Worm (Caenorhabditis elegans) whole organism, L3 larva: ENCODE results near the gene C14H10.3.

ENCODE experiments used
- R02D3.7 ChIP-seq: fragments of 150-350 bp; optimal IDR thresholded peaks from 2 replicates; lab custom pipeline; 2014; ENCODE audit warnings: missing biosample characterization, missing genetic modification characterization
- ZK546.5 ChIP-seq: sonication (generic microtip); optimal IDR thresholded peaks from 2 replicates; lab custom pipeline; 2017; ENCODE audit warnings: missing biosample characterization, missing genetic modification characterization
- ama-1 ChIP-seq: fragments of 150-350 bp; optimal IDR thresholded peaks from 2 replicates; lab custom pipeline; 2018
- ceh-16 ChIP-seq: sonication (generic microtip); optimal IDR thresholded peaks from 2 replicates; lab custom pipeline; 2017; ENCODE audit warnings: missing biosample characterization, missing genetic modification characterization
- ceh-28 ChIP-seq: fragments of 150-350 bp; optimal IDR thresholded peaks from 2 replicates; lab custom pipeline; 2014; ENCODE audit warnings: missing biosample characterization, missing genetic modification reagents, missing genetic modification characterization
- daf-12 ChIP-seq: fragments of 150-350 bp; optimal IDR thresholded peaks from 2 replicates; lab custom pipeline; 2014; ENCODE audit warnings: missing biosample characterization, missing genetic modification reagents, missing genetic modification characterization
- egl-27 ChIP-seq: sonication (generic microtip); optimal IDR thresholded peaks from 4 replicates; lab custom pipeline; 2017; ENCODE audit warnings: missing biosample characterization, missing genetic modification reagents, missing genetic modification characterization
- egl-5 ChIP-seq: fragments of 150-350 bp; optimal IDR thresholded peaks from 2 replicates; lab custom pipeline; 2017; ENCODE audit warnings: missing biosample characterization, missing genetic modification reagents, missing genetic modification characterization, inconsistent platforms
- elt-1 ChIP-seq: fragments of 150-350 bp; optimal IDR thresholded peaks from 2 replicates; lab custom pipeline; 2014; ENCODE audit warnings: missing biosample characterization, missing genetic modification characterization
- elt-2 ChIP-seq: sonication (generic microtip); optimal IDR thresholded peaks from 2 replicates; lab custom pipeline; 2016; ENCODE audit warnings: missing genetic modification reagents, mild to moderate bottlenecking, missing genetic modification characterization, missing compliant biosample characterization
- elt-3 ChIP-seq, 3 experiments: fragments of 150-350 bp in 1 of 3; sonication (generic microtip) in 2 of 3; optimal IDR thresholded peaks; 2 replicates in 2 of 3; 4 replicates in 1 of 3; lab custom pipeline; 2014 to 2017; ENCODE audit warnings: missing biosample characterization in 3 of 3, missing genetic modification characterization in 3 of 3
- eor-1 ChIP-seq, 2 experiments: fragments of 150-350 bp; optimal IDR thresholded peaks; 2 replicates each; lab custom pipeline; 2014 to 2018; ENCODE audit warnings: missing biosample characterization in 2 of 2, missing genetic modification characterization in 2 of 2
- fkh-10 ChIP-seq: sonication (generic microtip); optimal IDR thresholded peaks from 2 replicates; lab custom pipeline; 2017; ENCODE audit warnings: missing biosample characterization, missing genetic modification reagents, missing genetic modification characterization
- fkh-2 ChIP-seq: fragments of 150-350 bp; optimal IDR thresholded peaks from 2 replicates; lab custom pipeline; 2014; ENCODE audit warnings: missing biosample characterization, missing genetic modification reagents, missing genetic modification characterization
- fos-1 ChIP-seq: fragments of 150-350 bp; optimal IDR thresholded peaks from 2 replicates; lab custom pipeline; 2014; ENCODE audit warnings: missing biosample characterization, missing genetic modification characterization
- hmg-11 ChIP-seq: sonication (generic microtip); optimal IDR thresholded peaks from 2 replicates; lab custom pipeline; 2016; ENCODE audit warnings: missing genetic modification characterization, missing compliant biosample characterization
- lin-39 ChIP-seq: fragments of 150-350 bp; optimal IDR thresholded peaks from 2 replicates; lab custom pipeline; 2018; ENCODE audit warnings: missing biosample characterization, missing genetic modification reagents, missing genetic modification characterization
- mdl-1 ChIP-seq: fragments of 150-350 bp; optimal IDR thresholded peaks from 2 replicates; lab custom pipeline; 2014; ENCODE audit warnings: missing biosample characterization, missing genetic modification characterization
- mml-1 ChIP-seq: fragments of 150-350 bp; sonication (generic microtip); optimal IDR thresholded peaks from 3 replicates; lab custom pipeline; 2014; ENCODE audit warnings: missing biosample characterization, missing genetic modification characterization
- nfya-1 ChIP-seq: sonication (generic microtip); optimal IDR thresholded peaks from 2 replicates; lab custom pipeline; 2017; ENCODE audit warnings: missing genetic modification characterization, mild to moderate bottlenecking, missing compliant biosample characterization, antibody characterized with exemption, moderate library complexity; ENCODE audit not compliant: insufficient read depth
- nhr-11 ChIP-seq: fragments of 150-350 bp; optimal IDR thresholded peaks from 2 replicates; lab custom pipeline; 2014; ENCODE audit warnings: missing biosample characterization, missing genetic modification characterization
- nhr-12 ChIP-seq: fragments of 150-350 bp; optimal IDR thresholded peaks from 2 replicates; lab custom pipeline; 2014; ENCODE audit warnings: missing biosample characterization, missing genetic modification characterization
- nhr-23 ChIP-seq: fragments of 150-350 bp; optimal IDR thresholded peaks from 2 replicates; lab custom pipeline; 2014; ENCODE audit warnings: missing biosample characterization, missing genetic modification reagents, missing genetic modification characterization
- nhr-237 ChIP-seq: fragments of 150-350 bp; optimal IDR thresholded peaks from 2 replicates; lab custom pipeline; 2014; ENCODE audit warnings: missing biosample characterization, missing genetic modification characterization
- nhr-25 ChIP-seq: sonication (generic microtip); optimal IDR thresholded peaks from 2 replicates; lab custom pipeline; 2017; ENCODE audit warnings: missing biosample characterization, missing genetic modification characterization
- nhr-28 ChIP-seq: fragments of 150-350 bp; optimal IDR thresholded peaks from 2 replicates; lab custom pipeline; 2014; ENCODE audit warnings: missing biosample characterization, missing genetic modification characterization
- nhr-43 ChIP-seq: sonication (generic microtip); optimal IDR thresholded peaks from 2 replicates; lab custom pipeline; 2016; ENCODE audit warnings: mild to moderate bottlenecking, missing genetic modification characterization, missing compliant biosample characterization; ENCODE audit not compliant: poor library complexity, severe bottlenecking
- nhr-76 ChIP-seq: fragments of 150-350 bp; sonication (generic microtip); optimal IDR thresholded peaks from 5 replicates; lab custom pipeline; 2014; ENCODE audit warnings: missing biosample characterization, missing genetic modification characterization
- pha-4 ChIP-seq: fragments of 150-350 bp; optimal IDR thresholded peaks from 2 replicates; lab custom pipeline; 2014; ENCODE audit warnings: missing biosample characterization, missing genetic modification reagents, missing genetic modification characterization
- snpc-4 ChIP-seq: fragments of 150-350 bp; optimal IDR thresholded peaks from 2 replicates; lab custom pipeline; 2014; ENCODE audit warnings: missing biosample characterization, missing genetic modification characterization
- unc-39 ChIP-seq: sonication (generic microtip); optimal IDR thresholded peaks from 4 replicates; lab custom pipeline; 2017; ENCODE audit warnings: missing biosample characterization, missing genetic modification characterization
- unc-62 ChIP-seq: fragments of 150-350 bp; sonication (generic microtip); optimal IDR thresholded peaks from 4 replicates; lab custom pipeline; 2014; ENCODE audit warnings: missing biosample characterization, missing genetic modification reagents, missing genetic modification characterization
- ztf-11 ChIP-seq: fragments of 150-350 bp; optimal IDR thresholded peaks from 2 replicates; lab custom pipeline; 2014; ENCODE audit warnings: missing biosample characterization, missing genetic modification characterization
- ztf-4 ChIP-seq: fragments of 150-350 bp; optimal IDR thresholded peaks from 2 replicates; lab custom pipeline; 2014; ENCODE audit warnings: missing biosample characterization, missing genetic modification characterization

C14H10.3 gene

DNA sequence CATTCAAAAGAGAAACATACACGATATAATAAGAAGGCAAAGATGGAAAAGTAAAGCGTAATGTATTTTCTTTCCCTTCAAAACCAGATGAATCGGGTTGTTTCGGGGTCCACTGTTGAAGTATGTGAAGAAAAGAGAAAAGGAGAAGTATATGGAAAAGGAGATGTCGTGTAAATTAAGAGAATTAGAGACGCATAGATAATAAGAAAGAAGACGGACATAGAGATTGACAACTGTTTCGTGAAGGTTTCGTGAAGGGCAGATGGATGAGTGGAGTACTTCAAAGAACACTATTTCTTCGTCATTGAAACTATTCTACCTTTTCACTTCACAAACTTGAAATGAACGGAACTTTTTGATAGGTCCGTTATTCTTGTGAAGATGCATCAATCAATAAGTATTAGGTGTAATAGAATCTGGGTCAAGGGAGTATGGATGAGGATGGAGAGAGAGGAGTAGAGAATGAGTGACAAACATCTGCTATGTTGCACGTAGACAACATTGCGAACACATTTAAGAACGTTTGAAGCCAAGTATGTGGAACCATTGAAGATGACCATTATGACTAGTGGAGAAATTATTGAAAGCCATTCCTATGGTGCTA, 10.3 kb upstream of the C14H10.3 start:
- TF ChIP-seq nhr-25 (tag; lab: Kevin White, UChicago) (peak; percentile 85), lin-39 (tag; lab: Kevin White, UChicago) (no peak), nhr-28 (no peak), nfya-1 (tag; lab: Kevin White, UChicago) (peak; percentile 36), unc-62 (GFP tag; lab: Kevin White, UChicago) (peak; percentile 62), ceh-28 (tag; lab: Kevin White, UChicago) (peak; percentile 39), nhr-23 (tag; lab: Kevin White, UChicago) (peak; percentile 73)

DNA sequence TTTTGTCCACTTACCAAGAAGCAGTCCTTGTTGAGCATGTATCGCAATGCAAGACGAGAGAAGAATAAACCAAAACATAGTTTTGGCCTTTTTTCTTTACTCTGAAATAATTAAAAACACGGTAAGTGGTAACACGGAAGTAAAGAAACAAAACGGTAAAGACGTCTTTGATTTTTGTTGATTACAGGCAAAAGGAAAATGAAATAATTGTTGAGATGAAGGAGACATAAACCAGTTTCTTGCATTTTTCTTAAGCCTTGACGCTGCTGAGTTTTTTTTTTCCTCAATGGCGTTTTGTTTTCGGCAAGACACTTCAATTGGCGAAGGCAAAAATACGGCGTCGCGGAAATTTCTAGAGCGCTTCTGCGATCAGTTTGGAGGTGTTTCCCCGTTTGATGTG, 8.9 kb upstream of the C14H10.3 start, which contains the start of gene zipt-13:
zipt-13 (minus strand) TSS at position 101 of the 400 bp plus-strand sequence.
- TF ChIP-seq nhr-25 (tag; lab: Kevin White, UChicago) (peak; percentile 74), fkh-2 (tag; lab: Kevin White, UChicago) (no peak), nfya-1 (tag; lab: Kevin White, UChicago) (peak; percentile 17), unc-39 (no peak)

DNA sequence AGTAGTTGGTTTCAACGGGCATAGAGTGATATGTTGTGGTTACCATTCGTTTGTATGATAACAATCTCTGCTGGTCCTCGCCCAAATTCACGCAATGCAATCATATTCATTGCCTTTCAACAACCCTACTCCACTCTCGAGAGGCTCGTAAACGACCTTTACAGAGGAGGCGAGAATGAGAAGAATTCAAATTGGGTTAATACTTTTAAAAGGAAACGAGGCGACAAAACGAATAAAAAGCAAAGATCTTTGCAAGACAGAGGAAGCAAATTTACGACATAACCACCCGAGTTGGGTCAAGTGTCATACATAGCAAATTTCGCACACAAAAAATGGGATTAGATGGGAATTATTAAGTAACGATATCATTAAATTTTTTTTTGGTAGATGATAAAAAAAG, 4.5 kb upstream of the C14H10.3 start:
- TF ChIP-seq nhr-23 (tag; lab: Kevin White, UChicago), result peak; percentile 2
- TF ChIP-seq ama-1 (lab: Kevin White, UChicago), result no peak
- no peak for TF ChIP-seq daf-12 (tag; lab: Kevin White, UChicago)
- no peak for TF ChIP-seq nhr-25 (tag; lab: Kevin White, UChicago)

DNA sequence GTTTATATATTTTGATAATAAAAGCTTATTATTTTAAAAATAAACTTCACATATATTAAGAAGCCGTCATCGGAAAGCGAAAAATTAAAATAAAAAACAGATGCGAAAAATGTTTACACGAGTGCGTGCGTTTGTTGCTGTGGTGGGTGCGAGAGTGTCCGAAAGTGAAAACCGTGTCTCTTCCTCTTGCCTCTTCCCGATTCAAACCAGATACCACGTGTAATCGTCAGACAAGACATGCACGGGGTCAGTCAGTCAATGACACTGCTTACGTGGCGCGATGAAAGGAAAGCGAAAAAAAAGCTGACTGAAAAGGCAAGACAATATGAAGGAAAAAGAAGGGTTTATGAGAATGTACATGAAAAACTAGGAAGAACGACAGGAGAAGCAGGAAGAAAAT, 2.9 kb upstream of the C14H10.3 start:
- TF ChIP-seq nhr-23 (tag; lab: Kevin White, UChicago), result peak; percentile 76
- no peak for TF ChIP-seq mml-1
- TF ChIP-seq nhr-25 (tag; lab: Kevin White, UChicago), result peak; percentile 78

DNA sequence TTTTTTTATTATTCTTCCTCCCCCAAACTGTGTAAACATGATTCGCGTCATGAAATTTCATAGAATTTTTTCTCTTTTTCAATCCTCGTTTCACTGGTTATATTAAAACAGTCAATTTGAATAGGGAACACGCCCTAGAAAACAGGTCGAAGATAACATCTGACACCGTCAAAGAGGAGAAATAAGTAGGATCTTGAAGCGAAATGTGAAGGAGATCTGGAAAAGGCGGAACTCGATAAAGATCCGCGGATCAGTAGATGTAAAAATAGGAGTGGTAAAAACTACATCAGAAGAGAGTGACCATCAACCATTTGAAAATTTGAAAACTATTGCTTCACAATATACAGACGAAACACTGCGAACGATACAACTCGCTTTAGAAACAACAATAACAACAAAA, 720 bp downstream of the C14H10.3 start:
- TF ChIP-seq nhr-12 (no peak), unc-39 (no peak), nhr-76 (tag; lab: Kevin White, UChicago) (no peak), ceh-16 (tag; lab: Kevin White, UChicago) (no peak), nhr-28 (no peak), egl-27 (no peak), elt-2 (tag; lab: Kevin White, UChicago) (no peak), nhr-25 (tag; lab: Kevin White, UChicago) (no peak), pha-4 (tag; lab: Kevin White, UChicago) (no peak), elt-1 (tag; lab: Kevin White, UChicago) (peak; percentile 73), elt-3 (tag; optimal IDR thresholded peaks at IDR 0.05; lab: Kevin White, UChicago) (no peak), eor-1 (tag; optimal IDR thresholded peaks at IDR 0.05; lab: Kevin White, UChicago) (no peak), nhr-23 (tag; lab: Kevin White, UChicago) (peak; percentile 38), nhr-43 (tag; lab: Kevin White, UChicago) (no peak), hmg-11 (tag; lab: Kevin White, UChicago) (no peak), egl-5 (tag; lab: Kevin White, UChicago) (no peak)

DNA sequence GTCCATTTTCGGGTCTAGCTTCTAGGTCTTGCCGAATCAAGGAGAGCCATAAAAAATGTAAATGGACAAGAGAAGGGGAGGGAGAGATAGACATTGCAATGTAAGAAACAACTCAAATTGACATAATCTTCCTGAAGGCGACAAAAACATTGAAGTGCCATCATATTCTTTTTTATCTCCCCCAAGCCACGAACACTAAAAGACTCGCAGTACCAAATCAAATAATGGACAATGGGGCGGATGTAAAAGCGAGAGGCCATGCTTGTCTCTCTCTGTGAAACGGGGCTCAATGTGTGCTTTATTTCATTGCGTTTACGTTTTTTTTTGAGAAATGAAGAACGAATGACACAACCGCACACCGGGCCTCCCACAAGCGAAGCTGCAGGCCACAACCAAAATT, 2.1 kb downstream of the C14H10.3 start:
- no peak for TF ChIP-seq ceh-16 (tag; lab: Kevin White, UChicago)
- peak; percentile 41 for TF ChIP-seq fkh-10 (GFP tag; lab: Kevin White, UChicago)
- no peak for TF ChIP-seq unc-39
- TF ChIP-seq ztf-4 (tag; lab: Kevin White, UChicago), result no peak
- TF ChIP-seq hmg-11 (tag; lab: Kevin White, UChicago), result no peak
- no peak for TF ChIP-seq fos-1 (tag; lab: Kevin White, UChicago)

DNA sequence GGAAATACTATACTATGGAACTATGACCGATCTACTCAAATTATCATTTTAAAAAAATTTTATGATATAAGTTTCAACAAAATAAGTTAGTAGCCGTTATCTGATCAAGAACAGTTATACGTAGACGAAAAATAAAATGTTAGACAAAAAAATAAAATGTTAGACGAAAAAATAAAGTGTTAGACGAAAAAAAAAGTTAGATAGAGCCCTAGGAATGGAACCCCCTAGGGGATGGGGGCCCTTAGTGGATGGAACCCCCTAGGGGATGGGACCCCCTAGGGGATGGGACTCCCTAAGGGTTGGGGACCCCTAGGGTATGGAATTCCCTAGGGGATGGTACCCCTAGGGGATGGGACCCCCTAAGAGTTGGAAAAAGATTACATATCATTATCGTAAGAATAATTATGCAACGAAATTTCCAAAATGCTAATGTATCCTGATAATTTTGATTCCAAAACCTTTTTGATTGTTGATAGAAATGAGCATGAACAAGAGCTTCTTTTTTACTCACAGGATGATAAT, 8.7 kb downstream of the C14H10.3 start:
- TF ChIP-seq egl-5 (tag; lab: Kevin White, UChicago) (no peak), nhr-11 (no peak), elt-3 (tag; optimal IDR thresholded peaks at IDR 0.05; lab: Kevin White, UChicago) (no peak), ztf-11 (tag; lab: Kevin White, UChicago) (no peak), snpc-4 (tag; lab: Kevin White, UChicago) (no peak), nhr-237 (tag; lab: Kevin White, UChicago) (no peak), R02D3.7 (tag; lab: Kevin White, UChicago) (no peak), elt-1 (tag; lab: Kevin White, UChicago) (no peak), ZK546.5 (no peak), mdl-1 (tag; lab: Kevin White, UChicago) (no peak)
